Worm (Caenorhabditis elegans) whole organism, young adult: ENCODE data around the gene mboa-2.
A peak's percentile ranks its signal among the peaks of the same experiment; 100 is the strongest.

Experiments used
- B0019.2 ChIP-seq: fragments of 200-800 bp; sonication (Bioruptor generic); conservative IDR thresholded peaks from 2 replicates; pipeline ENCODE4 v1.3.6; 2022; ENCODE audit warnings: missing genetic modification reagents, missing genetic modification characterization, missing compliant biosample characterization
- B0035.1 ChIP-seq: sonication (generic microtip); optimal IDR thresholded peaks from 2 replicates; lab custom pipeline; 2016; ENCODE audit warnings: missing genetic modification characterization, mild to moderate bottlenecking, missing compliant biosample characterization, missing genotype, missing genetic modification reagents
- B0336.3 ChIP-seq: fragments of 200-800 bp; sonication (Bioruptor generic); IDR thresholded peaks from 2 replicates; pipeline ENCODE4 v1.3.6; 2022; ENCODE audit warnings: missing genetic modification characterization, missing compliant biosample characterization
- C06A6.2 ChIP-seq: fragments of 200-800 bp; sonication (Bioruptor generic); conservative IDR thresholded peaks from 2 replicates; pipeline ENCODE4 v1.3.6; 2022; ENCODE audit warnings: missing genetic modification characterization, missing compliant biosample characterization
- F10E7.11 ChIP-seq: sonication (generic microtip); optimal IDR thresholded peaks from 2 replicates; lab custom pipeline; 2017; ENCODE audit warnings: mild to moderate bottlenecking, missing genetic modification characterization, moderate library complexity, missing compliant biosample characterization
- F22D6.2 ChIP-seq: sonication (generic microtip); optimal IDR thresholded peaks from 2 replicates; lab custom pipeline; 2016; ENCODE audit warnings: mild to moderate bottlenecking, missing genetic modification characterization, missing compliant biosample characterization
- F37B4.10 ChIP-seq: fragments of 200-800 bp; sonication (Bioruptor generic); IDR thresholded peaks from 2 replicates; pipeline ENCODE4 v1.3.6; 2022; ENCODE audit warnings: missing genetic modification characterization, missing compliant biosample characterization
- F49E8.2 ChIP-seq: sonication (generic microtip); optimal IDR thresholded peaks from 3 replicates; lab custom pipeline; 2017; ENCODE audit warnings: missing genetic modification characterization, mild to moderate bottlenecking, missing compliant biosample characterization, antibody characterized with exemption, moderate library complexity; ENCODE audit not compliant: insufficient read depth
- F57C9.4 ChIP-seq: sonication (generic microtip); optimal IDR thresholded peaks from 2 replicates; lab custom pipeline; 2017; ENCODE audit warnings: mild to moderate bottlenecking, missing genetic modification characterization, missing compliant biosample characterization
- K11D2.4 ChIP-seq: fragments of 200-800 bp; sonication (Bioruptor generic); IDR thresholded peaks from 2 replicates; pipeline ENCODE4 v1.3.6; 2022; ENCODE audit warnings: missing genetic modification reagents, missing genetic modification characterization, missing compliant biosample characterization
- Y53G8AR.9 ChIP-seq: fragments of 200-800 bp; sonication (Bioruptor generic); conservative IDR thresholded peaks from 2 replicates; pipeline ENCODE4 v1.3.6; 2022; ENCODE audit warnings: missing genetic modification reagents, missing genetic modification characterization, missing compliant biosample characterization
- ZK185.1 ChIP-seq: sonication (generic microtip); optimal IDR thresholded peaks from 2 replicates; lab custom pipeline; 2016; ENCODE audit warnings: mild to moderate bottlenecking, missing genetic modification characterization, missing compliant biosample characterization; ENCODE audit not compliant: poor library complexity, severe bottlenecking
- akir-1 ChIP-seq: fragments of 200-800 bp; sonication (Bioruptor generic); optimal IDR thresholded peaks from 2 replicates; lab custom pipeline; 2018; ENCODE audit warnings: mild to moderate bottlenecking, missing genetic modification characterization, moderate library complexity, missing compliant biosample characterization
- aptf-2 ChIP-seq: fragments of 200-800 bp; sonication (Bioruptor generic); conservative IDR thresholded peaks from 2 replicates; pipeline ENCODE4 v1.3.6; 2022; ENCODE audit warnings: missing genetic modification reagents, missing genetic modification characterization, missing compliant biosample characterization
- athp-1 ChIP-seq: sonication (generic microtip); optimal IDR thresholded peaks from 2 replicates; lab custom pipeline; 2017; ENCODE audit warnings: mild to moderate bottlenecking, missing genetic modification characterization, missing compliant biosample characterization
- attf-5 ChIP-seq: fragments of 200-800 bp; sonication (Bioruptor generic); optimal IDR thresholded peaks from 2 replicates; lab custom pipeline; 2018; ENCODE audit warnings: mild to moderate bottlenecking, missing genetic modification characterization, missing compliant biosample characterization
- ceh-40 ChIP-seq: fragments of 200-800 bp; sonication (Bioruptor generic); IDR thresholded peaks from 2 replicates; pipeline ENCODE4 v1.3.6; 2022; ENCODE audit warnings: missing genetic modification characterization, missing compliant biosample characterization
- ceh-91 ChIP-seq: fragments of 200-800 bp; sonication (Bioruptor generic); IDR thresholded peaks from 2 replicates; pipeline ENCODE4 v1.3.6; 2022; ENCODE audit warnings: missing genetic modification reagents, missing genetic modification characterization, missing compliant biosample characterization
- chd-7 ChIP-seq: sonication (generic microtip); optimal IDR thresholded peaks from 2 replicates; lab custom pipeline; 2016; ENCODE audit warnings: mild to moderate bottlenecking, missing genetic modification characterization, moderate library complexity, missing compliant biosample characterization
- die-1 ChIP-seq: sonication (generic microtip); optimal IDR thresholded peaks from 2 replicates; lab custom pipeline; 2016; ENCODE audit warnings: missing genotype, mild to moderate bottlenecking, missing genetic modification characterization, missing compliant biosample characterization
- dpl-1 ChIP-seq: fragments of 150-350 bp; optimal IDR thresholded peaks from 2 replicates; lab custom pipeline; 2014; ENCODE audit warnings: missing biosample characterization, missing genetic modification reagents, missing genetic modification characterization
- egrh-3 ChIP-seq: fragments of 200-800 bp; sonication (Bioruptor generic); IDR thresholded peaks from 2 replicates; pipeline ENCODE4 v1.3.6; 2022; ENCODE audit warnings: missing genetic modification reagents, missing genetic modification characterization, missing compliant biosample characterization
- fkh-3 ChIP-seq: sonication (generic microtip); optimal IDR thresholded peaks from 2 replicates; lab custom pipeline; 2016; ENCODE audit warnings: mild to moderate bottlenecking, missing genetic modification characterization, missing compliant biosample characterization
- gei-17 ChIP-seq: fragments of 200-800 bp; sonication (Bioruptor generic); optimal IDR thresholded peaks from 2 replicates; lab custom pipeline; 2018; ENCODE audit warnings: mild to moderate bottlenecking, missing genetic modification characterization, missing compliant biosample characterization
- him-1 ChIP-seq: sonication (generic microtip); optimal IDR thresholded peaks from 2 replicates; lab custom pipeline; 2016; ENCODE audit warnings: missing genotype, missing genetic modification reagents, missing genetic modification characterization, missing compliant biosample characterization
- let-526 ChIP-seq: fragments of 200-800 bp; sonication (Bioruptor generic); IDR thresholded peaks from 2 replicates; pipeline ENCODE4 v1.3.6; 2022; ENCODE audit warnings: missing genetic modification reagents, missing genetic modification characterization, missing compliant biosample characterization
- let-607 ChIP-seq, 2 experiments: fragments of 200-800 bp in 1 of 2; sonication (Bioruptor generic) in 1 of 2; sonication (generic microtip) in 1 of 2; optimal IDR thresholded peaks; 2 replicates each; lab custom pipeline; 2016 to 2018; ENCODE audit warnings: mild to moderate bottlenecking in 2 of 2, missing compliant biosample characterization in 2 of 2, missing genetic modification characterization in 2 of 2, moderate library complexity in 2 of 2, missing genotype in 1 of 2
- madf-3 ChIP-seq: fragments of 200-800 bp; sonication (Bioruptor generic); IDR thresholded peaks from 2 replicates; pipeline ENCODE4 v1.3.6; 2022; ENCODE audit warnings: missing genetic modification reagents, missing genetic modification characterization, missing compliant biosample characterization
- mes-4 ChIP-seq: sonication (generic microtip); optimal IDR thresholded peaks from 2 replicates; lab custom pipeline; 2016; ENCODE audit warnings: missing genotype, missing genetic modification characterization, missing compliant biosample characterization
- nfya-2 ChIP-seq: fragments of 200-800 bp; sonication (Bioruptor generic); IDR thresholded peaks from 2 replicates; pipeline ENCODE4 v1.3.6; 2022; ENCODE audit warnings: missing genetic modification reagents, missing genetic modification characterization, missing compliant biosample characterization
- nhr-27 ChIP-seq: fragments of 200-800 bp; sonication (Bioruptor generic); optimal IDR thresholded peaks from 2 replicates; lab custom pipeline; 2018; ENCODE audit warnings: mild to moderate bottlenecking, missing genetic modification characterization, moderate library complexity, missing compliant biosample characterization
- pbrm-1 ChIP-seq: fragments of 200-800 bp; sonication (Bioruptor generic); IDR thresholded peaks from 2 replicates; pipeline ENCODE4 v1.3.6; 2022; ENCODE audit warnings: missing genetic modification reagents, missing genetic modification characterization, missing compliant biosample characterization
- rcor-1 ChIP-seq: fragments of 200-800 bp; sonication (Bioruptor generic); IDR thresholded peaks from 2 replicates; pipeline ENCODE4 v1.3.6; 2022; ENCODE audit warnings: missing genetic modification reagents, missing genetic modification characterization, missing compliant biosample characterization
- rec-8 ChIP-seq, 2 experiments: sonication (generic microtip); optimal IDR thresholded peaks; 2 replicates each; lab custom pipeline; 2016; ENCODE audit warnings: mild to moderate bottlenecking in 2 of 2, missing genetic modification characterization in 2 of 2, missing genetic modification reagents in 2 of 2, missing genotype in 2 of 2, missing biosample characterization in 1 of 2, missing compliant biosample characterization in 1 of 2, moderate library complexity in 1 of 2
- rpc-1 ChIP-seq, 2 experiments: fragments of 150-350 bp in 1 of 2; sonication (generic microtip) in 1 of 2; optimal IDR thresholded peaks; 2 replicates each; lab custom pipeline; 2014 to 2018; ENCODE audit warnings: missing biosample characterization in 1 of 2, missing genetic modification characterization in 1 of 2, missing genetic modification reagents in 1 of 2, missing genotype in 1 of 2
- snpc-3.4 ChIP-seq: sonication (generic microtip); optimal IDR thresholded peaks from 2 replicates; lab custom pipeline; 2017; ENCODE audit warnings: missing genetic modification characterization, mild to moderate bottlenecking, missing compliant biosample characterization, antibody characterized with exemption, moderate library complexity, missing genotype, missing genetic modification reagents
- snpc-4 ChIP-seq, 5 experiments: fragments of 150-350 bp in 1 of 5; sonication (generic microtip) in 4 of 5; optimal IDR thresholded peaks; 2 replicates each; lab custom pipeline; 2014 to 2018; ENCODE audit warnings: missing genetic modification characterization in 5 of 5, missing biosample characterization in 3 of 5, antibody characterized with exemption in 2 of 5, mild to moderate bottlenecking in 2 of 5, missing compliant biosample characterization in 2 of 5, missing genotype in 2 of 5, moderate library complexity in 2 of 5, missing genetic modification reagents in 1 of 5
- sptf-2 ChIP-seq: fragments of 200-800 bp; sonication (Bioruptor generic); optimal IDR thresholded peaks from 2 replicates; lab custom pipeline; 2018; ENCODE audit warnings: mild to moderate bottlenecking, missing genetic modification characterization, missing compliant biosample characterization
- unc-130 ChIP-seq: sonication (generic microtip); optimal IDR thresholded peaks from 2 replicates; lab custom pipeline; 2016; ENCODE audit warnings: missing genetic modification reagents, missing genetic modification characterization, missing compliant biosample characterization
- unc-62 ChIP-seq: fragments of 150-350 bp; optimal IDR thresholded peaks from 2 replicates; lab custom pipeline; 2014; ENCODE audit warnings: missing biosample characterization, missing genetic modification reagents, missing genetic modification characterization
- xnd-1 ChIP-seq: sonication (generic microtip); optimal IDR thresholded peaks from 2 replicates; lab custom pipeline; 2016; ENCODE audit warnings: missing genotype, missing genetic modification reagents, missing genetic modification characterization, missing compliant biosample characterization
- ztf-18 ChIP-seq: sonication (generic microtip); optimal IDR thresholded peaks from 2 replicates; lab custom pipeline; 2016; ENCODE audit warnings: missing genotype, mild to moderate bottlenecking, missing genetic modification characterization, missing compliant biosample characterization
- ztf-22 ChIP-seq: fragments of 200-800 bp; sonication (Bioruptor generic); optimal IDR thresholded peaks from 2 replicates; lab custom pipeline; 2018; ENCODE audit warnings: mild to moderate bottlenecking, missing genetic modification characterization, moderate library complexity, missing compliant biosample characterization
- ztf-25 ChIP-seq: fragments of 200-800 bp; sonication (Bioruptor generic); IDR thresholded peaks from 2 replicates; pipeline ENCODE4 v1.3.6; 2022; ENCODE audit warnings: missing genetic modification reagents, missing genetic modification characterization, missing compliant biosample characterization
- ztf-26 ChIP-seq: sonication (generic microtip); optimal IDR thresholded peaks from 2 replicates; lab custom pipeline; 2017; ENCODE audit warnings: missing genetic modification characterization, missing compliant biosample characterization
- ztf-28 ChIP-seq: fragments of 200-800 bp; sonication (Bioruptor generic); IDR thresholded peaks from 2 replicates; pipeline ENCODE4 v1.3.6; 2022; ENCODE audit warnings: missing genetic modification reagents, missing genetic modification characterization, missing compliant biosample characterization
- ztf-6 ChIP-seq: fragments of 200-800 bp; sonication (Bioruptor generic); IDR thresholded peaks from 2 replicates; pipeline ENCODE4 v1.3.6; 2022; ENCODE audit warnings: missing genetic modification reagents, missing genetic modification characterization, missing compliant biosample characterization

mboa-2 gene

DNA sequence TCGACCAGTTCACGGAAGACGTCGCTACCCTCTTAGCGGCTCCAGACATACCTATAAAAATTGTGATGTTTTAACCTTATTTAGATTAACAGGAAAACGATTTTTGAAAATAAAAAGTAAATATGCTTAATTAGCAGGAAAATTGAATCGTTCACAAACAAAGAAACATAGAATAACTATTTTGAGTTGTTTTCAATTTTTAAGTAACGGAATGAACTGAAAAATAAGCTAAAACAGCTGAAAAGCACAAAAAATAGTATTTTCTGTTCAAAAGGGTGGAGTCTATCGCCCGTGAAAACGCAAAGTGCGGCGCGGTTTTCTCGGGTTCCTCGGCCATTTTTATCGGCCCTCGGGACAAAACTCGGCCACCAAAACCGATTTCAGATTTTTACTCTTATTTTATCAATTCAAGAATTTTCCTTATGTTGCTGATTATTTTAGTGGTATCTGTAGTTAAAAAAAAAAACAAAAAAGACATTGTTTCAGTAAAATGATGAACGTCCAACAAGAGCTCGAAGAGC lies 1.6 kb upstream of the mboa-2 start, which contains the start of the genes atp-5 and lmtr-3 (continued):
- TF ChIP-seq dpl-1 (GFP tag; lab: Kevin White, UChicago) (no peak), snpc-4 (GFP tag; optimal IDR thresholded peaks at IDR 0.05; lab: Kevin White, UChicago) (peak; percentile 29), snpc-4 (tag; optimal IDR thresholded peaks at IDR 0.05; lab: Kevin White, UChicago) (peak; percentile 7 to 62 (median 49)), sptf-2 (GFP tag; lab: Kevin White, UChicago) (no peak), pbrm-1 (GFP tag; lab: Robert Waterston, UW) (peak; percentile 65; the same call in 1 of the 2 replicates), aptf-2 (peak; percentile 62), nhr-27 (tag; lab: Kevin White, UChicago) (no peak), xnd-1 (no peak), C06A6.2 (GFP tag; lab: Robert Waterston, UW) (0 out of 2 replicates have a peak, but pooled peaks have one; percentile 22), ztf-26 (tag; lab: Kevin White, UChicago) (no peak), unc-62 (no peak), snpc-3.4 (tag; lab: Kevin White, UChicago) (peak; percentile 36), ztf-22 (GFP tag; lab: Kevin White, UChicago) (no peak), akir-1 (GFP tag; lab: Kevin White, UChicago) (no peak), attf-5 (peak; percentile 91), ztf-6 (GFP tag; lab: Robert Waterston, UW) (no peak; the same call in 1 of the 2 replicates), ZK185.1 (tag; lab: Kevin White, UChicago) (peak; percentile 95), let-526 (GFP tag; lab: Robert Waterston, UW) (peak; percentile 91), Y53G8AR.9 (GFP tag; lab: Robert Waterston, UW) (0 out of 2 replicates have a peak, but pooled peaks have one; percentile 37), gei-17 (GFP tag; lab: Kevin White, UChicago) (no peak), madf-3 (0 out of 2 replicates have a peak, but pooled peaks have one; percentile 58), die-1 (tag; lab: Kevin White, UChicago) (no peak), athp-1 (peak; percentile 47), rcor-1 (GFP tag; lab: Robert Waterston, UW) (peak; percentile 56), let-607 (tag; optimal IDR thresholded peaks at IDR 0.05; lab: Kevin White, UChicago) (no peak), egrh-3 (GFP tag; lab: Robert Waterston, UW) (peak; percentile 67), chd-7 (tag; lab: Kevin White, UChicago) (no peak), B0336.3 (no peak), rec-8 (tag; optimal IDR thresholded peaks at IDR 0.05; lab: Kevin White, UChicago) (peak; percentile 64 to 74), rpc-1 (optimal IDR thresholded peaks at IDR 0.05; lab: Kevin White, UChicago) (peak; percentile 16), rpc-1 (tag; optimal IDR thresholded peaks at IDR 0.05; lab: Kevin White, UChicago) (no peak), B0035.1 (tag; lab: Kevin White, UChicago) (no peak), F57C9.4 (tag; lab: Kevin White, UChicago) (no peak), mes-4 (tag; lab: Kevin White, UChicago) (no peak), ztf-18 (tag; lab: Kevin White, UChicago) (peak; percentile 48), F10E7.11 (no peak), fkh-3 (tag; lab: Kevin White, UChicago) (no peak), F37B4.10 (GFP tag; lab: Robert Waterston, UW) (no peak), ceh-91 (peak; percentile 56), ztf-25 (GFP tag; lab: Robert Waterston, UW) (peak; percentile 90), F22D6.2 (tag; lab: Kevin White, UChicago) (no peak), ztf-28 (GFP tag; lab: Robert Waterston, UW) (peak; percentile 88), ceh-40 (GFP tag; lab: Robert Waterston, UW) (no peak), B0019.2 (GFP tag; lab: Robert Waterston, UW) (peak; percentile 76), F49E8.2 (tag; lab: Kevin White, UChicago) (peak; percentile 0), K11D2.4 (GFP tag; lab: Robert Waterston, UW) (peak; percentile 63; the same call in 1 of the 2 replicates), him-1 (tag; lab: Kevin White, UChicago) (peak; percentile 4), unc-130 (GFP tag; lab: Kevin White, UChicago) (peak; percentile 92), nfya-2 (GFP tag; lab: Robert Waterston, UW) (no peak)
